Fruit fly (Drosophila melanogaster): ENCODE measurements around the gene CG32024.

DNA sequence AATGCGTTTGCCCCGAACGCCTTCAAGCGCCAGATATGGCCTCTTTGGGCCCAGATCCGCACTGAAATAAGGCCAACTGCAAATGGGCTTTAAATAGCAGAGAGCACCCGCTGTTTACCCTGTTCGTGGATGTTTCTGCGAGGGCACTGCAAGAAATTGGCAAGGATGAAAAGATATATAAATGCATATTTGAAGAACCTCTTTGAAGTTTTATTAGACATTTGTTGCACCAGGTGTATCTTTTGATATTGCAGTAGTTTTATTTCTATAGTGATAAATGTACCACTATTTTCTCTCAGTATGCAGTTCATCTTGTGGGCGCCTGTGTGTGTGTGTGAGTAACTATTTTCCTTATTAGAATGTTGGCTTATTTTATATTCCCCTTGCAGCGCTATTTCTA, 6.1 kb downstream of the CG32024 start:
- TF ChIP-seq CG8478 (optimal IDR thresholded peaks at IDR 0.05), result no peak
- TF ChIP-seq CTCF (optimal IDR thresholded peaks at IDR 0.05), result no peak
